Fruit fly (Drosophila melanogaster) whole organism, embryonic: ENCODE results near the gene CG17855.

Experiments
- Blimp-1 ChIP-seq: fragments of 200-800 bp; sonication (Bioruptor generic); optimal IDR thresholded peaks from 3 replicates; lab custom pipeline; 2018; ENCODE audit warnings: missing biosample characterization, missing genetic modification characterization, mild to moderate bottlenecking, moderate library complexity, missing genetic modification reagents
- CG11093 ChIP-seq: fragments of 200-800 bp; sonication (Bioruptor generic); IDR thresholded peaks from 3 replicates; pipeline ENCODE4 v1.3.6; 2022; ENCODE audit warnings: missing biosample characterization, missing genetic modification characterization
- CG14014 ChIP-seq: fragments of 200-800 bp; sonication (Bioruptor generic); IDR thresholded peaks from 2 replicates; pipeline ENCODE4 v1.3.6; 2022; ENCODE audit warnings: missing biosample characterization, missing genetic modification characterization
- CG14441 ChIP-seq: fragments of 200-800 bp; sonication (Bioruptor generic); IDR thresholded peaks from 2 replicates; pipeline ENCODE4 v1.3.6; 2022; ENCODE audit warnings: missing biosample characterization, missing genetic modification characterization
- CG17186 ChIP-seq: fragments of 200-800 bp; sonication (Bioruptor generic); optimal IDR thresholded peaks from 3 replicates; lab custom pipeline; 2017; ENCODE audit warnings: missing biosample characterization, missing genetic modification reagents, missing genetic modification characterization
- CG17361 ChIP-seq: fragments of 200-800 bp; sonication (Bioruptor generic); IDR thresholded peaks from 3 replicates; pipeline ENCODE4 v1.3.6; 2022; ENCODE audit warnings: missing biosample characterization, missing genetic modification characterization
- CG17385 ChIP-seq: fragments of 200-800 bp; sonication (Bioruptor generic); optimal IDR thresholded peaks from 3 replicates; lab custom pipeline; 2018; ENCODE audit warnings: missing biosample characterization, mild to moderate bottlenecking, missing genetic modification characterization
- CG17829 ChIP-seq: fragments of 200-800 bp; optimal IDR thresholded peaks from 2 replicates; lab custom pipeline; 2019; ENCODE audit warnings: missing biosample characterization, mild to moderate bottlenecking, missing genetic modification characterization, moderate library complexity
- CG18619 ChIP-seq: fragments of 200-800 bp; sonication (Bioruptor generic); optimal IDR thresholded peaks from 3 replicates; lab custom pipeline; 2017; ENCODE audit warnings: missing biosample characterization, mild to moderate bottlenecking, missing genetic modification characterization
- CG4360 ChIP-seq: fragments of 200-800 bp; sonication (Bioruptor generic); IDR thresholded peaks from 2 replicates; pipeline ENCODE4 v1.3.6; 2022; ENCODE audit warnings: missing biosample characterization, missing genetic modification characterization
- CG4404 ChIP-seq: fragments of 200-800 bp; sonication (Bioruptor generic); IDR thresholded peaks from 2 replicates; pipeline ENCODE4 v1.3.6; 2022; ENCODE audit warnings: missing biosample characterization, missing genetic modification characterization
- CG5953 ChIP-seq: fragments of 200-800 bp; sonication (Bioruptor generic); IDR thresholded peaks from 2 replicates; pipeline ENCODE4 v1.3.6; 2022; ENCODE audit warnings: missing biosample characterization, missing genetic modification characterization
- CG6791 ChIP-seq: fragments of 200-800 bp; sonication (Bioruptor generic); IDR thresholded peaks from 3 replicates; pipeline ENCODE4 v1.3.6; 2022; ENCODE audit warnings: missing biosample characterization, missing genetic modification characterization; ENCODE audit not compliant: partially characterized antibody
- CG7839 ChIP-seq: fragments of 200-800 bp; sonication (Bioruptor generic); optimal IDR thresholded peaks from 3 replicates; lab custom pipeline; 2018; ENCODE audit warnings: missing biosample characterization, mild to moderate bottlenecking, missing genetic modification characterization, moderate library complexity
- CG8290 ChIP-seq, 3 experiments: fragments of 200-800 bp; sonication (Bioruptor generic); optimal IDR thresholded peaks; 2 replicates each; lab custom pipeline; 2016 to 2019; ENCODE audit warnings: missing biosample characterization in 3 of 3, missing genetic modification characterization in 3 of 3, mild to moderate bottlenecking in 2 of 3, moderate library complexity in 1 of 3
- CG8924 ChIP-seq: fragments of 200-800 bp; optimal IDR thresholded peaks from 3 replicates; lab custom pipeline; 2019; ENCODE audit warnings: missing biosample characterization, mild to moderate bottlenecking, missing genetic modification characterization, moderate library complexity
- CG9817 ChIP-seq: fragments of 200-800 bp; sonication (Bioruptor generic); optimal IDR thresholded peaks from 2 replicates; lab custom pipeline; 2018; ENCODE audit warnings: missing biosample characterization, mild to moderate bottlenecking, missing genetic modification characterization, moderate library complexity
- CTCF ChIP-seq: fragments of 200-800 bp; sonication (Bioruptor generic); optimal IDR thresholded peaks from 2 replicates; lab custom pipeline; 2017; ENCODE audit warnings: missing biosample characterization, mild to moderate bottlenecking, missing genetic modification characterization, moderate library complexity
- Ets65A ChIP-seq: fragments of 200-800 bp; sonication (Bioruptor generic); peaks from one replicate; lab custom pipeline; 2016; ENCODE audit warnings: missing biosample characterization, missing genetic modification characterization
- H15 ChIP-seq: fragments of 200-800 bp; sonication (Bioruptor generic); IDR thresholded peaks from 3 replicates; pipeline ENCODE4 v1.3.6; 2022; ENCODE audit warnings: missing biosample characterization, missing genetic modification characterization
- Hsf ChIP-seq: fragments of 200-800 bp; sonication (Bioruptor generic); optimal IDR thresholded peaks from 3 replicates; lab custom pipeline; 2016; ENCODE audit warnings: missing biosample characterization, missing genetic modification characterization
- Med ChIP-seq: fragments of 200-800 bp; sonication (Bioruptor generic); peaks from one replicate; lab custom pipeline; 2016; ENCODE audit warnings: missing biosample characterization, missing genetic modification characterization, mild to moderate bottlenecking, inconsistent platforms, moderate library complexity
- NFAT ChIP-seq: fragments of 200-800 bp; sonication (Bioruptor generic); IDR thresholded peaks from 2 replicates; pipeline ENCODE4 v1.3.6; 2022; ENCODE audit warnings: missing biosample characterization, missing genetic modification characterization
- Nf-YB ChIP-seq: fragments of 200-800 bp; sonication (Bioruptor generic); optimal IDR thresholded peaks from 3 replicates; lab custom pipeline; 2019; ENCODE audit warnings: missing biosample characterization, mild to moderate bottlenecking, missing genetic modification characterization, moderate library complexity
- Oli ChIP-seq: fragments of 200-800 bp; sonication (Bioruptor generic); optimal IDR thresholded peaks from 2 replicates; lab custom pipeline; 2018; ENCODE audit warnings: missing biosample characterization, mild to moderate bottlenecking, missing genetic modification characterization, moderate library complexity
- Poxn ChIP-seq: fragments of 200-800 bp; sonication (Bioruptor generic); IDR thresholded peaks from 2 replicates; pipeline ENCODE4 v1.3.6; 2022; ENCODE audit warnings: missing biosample characterization, missing genetic modification characterization
- aop ChIP-seq: fragments of 200-800 bp; sonication (Bioruptor generic); IDR thresholded peaks from 2 replicates; pipeline ENCODE4 v1.3.6; 2022; ENCODE audit warnings: missing biosample characterization, missing genetic modification characterization
- cg ChIP-seq: fragments of 200-800 bp; sonication (Bioruptor generic); optimal IDR thresholded peaks from 3 replicates; lab custom pipeline; 2019; ENCODE audit warnings: missing biosample characterization, mild to moderate bottlenecking, missing genetic modification characterization, moderate library complexity
- ci ChIP-seq: fragments of 200-800 bp; sonication (Bioruptor generic); IDR thresholded peaks from 3 replicates; pipeline ENCODE4 v1.3.6; 2022; ENCODE audit warnings: missing biosample characterization, missing genetic modification characterization
- exex ChIP-seq: fragments of 200-800 bp; sonication (Bioruptor generic); optimal IDR thresholded peaks from 4 replicates; lab custom pipeline; 2018; ENCODE audit warnings: missing biosample characterization, mild to moderate bottlenecking, missing genetic modification characterization, moderate library complexity
- grn ChIP-seq: fragments of 200-800 bp; sonication (Bioruptor generic); optimal IDR thresholded peaks from 3 replicates; lab custom pipeline; 2017; ENCODE audit warnings: missing biosample characterization, missing genetic modification characterization
- gt ChIP-seq: fragments of 200-800 bp; sonication (Bioruptor generic); IDR thresholded peaks from 2 replicates; pipeline ENCODE4 v1.3.6; 2022; ENCODE audit warnings: missing biosample characterization, missing genetic modification characterization
- jing ChIP-seq: fragments of 200-800 bp; sonication (Bioruptor generic); optimal IDR thresholded peaks from 2 replicates; lab custom pipeline; 2018; ENCODE audit warnings: missing biosample characterization, mild to moderate bottlenecking, missing genetic modification characterization
- knrl ChIP-seq: fragments of 200-800 bp; sonication (Bioruptor generic); IDR thresholded peaks from 3 replicates; pipeline ENCODE4 v1.3.6; 2022; ENCODE audit warnings: missing biosample characterization, missing genetic modification characterization; ENCODE audit not compliant: partially characterized antibody
- nerfin-2 ChIP-seq: fragments of 200-800 bp; sonication (Bioruptor generic); IDR thresholded peaks from 2 replicates; pipeline ENCODE4 v1.3.6; 2022; ENCODE audit warnings: missing biosample characterization, missing genetic modification characterization; ENCODE audit not compliant: partially characterized antibody
- odd ChIP-seq: fragments of 200-800 bp; sonication (Bioruptor generic); optimal IDR thresholded peaks from 2 replicates; lab custom pipeline; 2017; ENCODE audit warnings: missing biosample characterization, mild to moderate bottlenecking, missing genetic modification characterization
- otp ChIP-seq: fragments of 200-800 bp; sonication (Bioruptor generic); IDR thresholded peaks from 3 replicates; pipeline ENCODE4, ENCODE4 v1.3.6; 2022; ENCODE audit warnings: missing biosample characterization, missing genetic modification characterization
- peb ChIP-seq: fragments of 200-800 bp; sonication (Bioruptor generic); IDR thresholded peaks from 2 replicates; pipeline ENCODE4 v1.3.6; 2022; ENCODE audit warnings: missing biosample characterization, missing genetic modification characterization
- sens ChIP-seq: fragments of 200-800 bp; sonication (Bioruptor generic); peaks from one replicate; lab custom pipeline; 2016; ENCODE audit warnings: missing biosample characterization, missing genetic modification characterization
- sob ChIP-seq: fragments of 200-800 bp; sonication (Bioruptor generic); IDR thresholded peaks from 2 replicates; pipeline ENCODE4 v1.3.6; 2022; ENCODE audit warnings: missing biosample characterization, missing genetic modification characterization
- ssp ChIP-seq: fragments of 200-800 bp; sonication (Bioruptor generic); IDR thresholded peaks from 2 replicates; pipeline ENCODE4 v1.3.6; 2022; ENCODE audit warnings: missing biosample characterization, missing genetic modification characterization
- stwl ChIP-seq: fragments of 200-800 bp; sonication (Bioruptor generic); optimal IDR thresholded peaks from 3 replicates; lab custom pipeline; 2018; ENCODE audit warnings: missing biosample characterization, mild to moderate bottlenecking, missing genetic modification characterization, moderate library complexity
- tin ChIP-seq: fragments of 200-800 bp; sonication (Bioruptor generic); optimal IDR thresholded peaks from 3 replicates; lab custom pipeline; 2016; ENCODE audit warnings: missing biosample characterization, missing genetic modification characterization

CG17855 gene

DNA sequence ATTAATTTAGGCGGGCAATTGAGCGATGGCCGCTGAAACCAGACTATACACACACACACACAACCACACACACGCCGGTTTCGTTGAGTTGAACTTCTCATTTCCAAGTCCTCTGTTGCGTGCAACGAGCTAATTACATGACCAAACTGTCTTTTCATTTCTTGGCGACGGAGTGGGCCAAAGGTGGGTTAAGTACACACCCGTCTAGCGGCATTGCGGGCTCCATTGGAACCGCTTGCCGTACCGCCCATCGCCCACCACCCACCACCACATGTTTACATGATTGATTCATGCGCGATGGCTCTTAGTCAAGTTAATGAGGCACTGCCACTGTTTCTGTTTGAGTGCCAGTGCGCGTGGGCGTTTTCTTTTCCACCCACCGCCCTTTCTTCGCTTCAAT lies 29.9 kb upstream of the CG17855 start (continued):
- TF ChIP-seq CG18619 (GFP tag; lab: Kevin White, UChicago) (no peak), ssp (GFP tag; lab: Robert Waterston, UW) (no peak), Hsf (no peak)

DNA sequence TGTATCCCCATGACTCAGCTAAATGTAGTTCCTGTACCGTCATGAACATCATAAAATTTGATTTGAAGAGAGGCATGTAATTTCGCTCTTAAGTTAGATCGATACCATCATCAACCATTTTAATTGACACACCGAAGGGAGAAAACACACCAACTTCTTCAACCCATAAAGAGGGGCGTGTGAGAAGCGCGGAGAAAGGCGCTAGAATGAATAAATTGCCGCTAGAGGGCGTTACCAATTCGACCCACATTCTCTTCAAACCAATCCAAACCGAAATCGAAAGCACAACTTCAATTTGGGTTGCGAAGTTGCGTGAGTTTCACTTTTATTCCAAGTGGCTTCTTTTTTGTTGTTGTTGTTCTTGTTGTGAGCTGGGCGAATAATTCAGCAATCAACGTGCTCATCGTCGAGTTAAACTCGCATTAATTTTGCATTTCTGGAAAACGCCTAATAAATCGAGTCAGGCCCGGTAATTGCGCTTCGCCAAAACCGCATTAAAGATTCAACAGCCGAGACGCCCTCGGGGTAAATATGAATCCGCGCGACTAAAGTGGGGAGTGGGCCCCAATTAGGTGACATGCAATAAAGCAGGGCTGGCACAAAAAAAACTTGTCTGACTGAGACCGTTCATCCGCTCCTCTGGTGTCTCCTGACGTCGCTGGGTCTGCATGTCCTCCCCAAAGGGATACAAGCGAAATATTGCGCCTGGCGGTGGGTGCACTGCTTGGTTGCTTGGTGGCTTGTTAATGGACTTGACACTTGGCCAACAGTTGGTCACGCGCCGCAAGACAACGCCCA lies 27.7 kb upstream of the CG17855 start:
- TF ChIP-seq H15 (GFP tag; lab: Robert Waterston, UW) (no peak), Blimp-1 (peak; percentile 70), CTCF (peak; percentile 86), CG4360 (GFP tag; lab: Robert Waterston, UW) (0 out of 2 replicates have a peak, but pooled peaks have one; percentile 13), Ets65A (GFP tag; lab: Kevin White, UChicago) (peak; percentile 86), CG8290 (GFP tag; optimal IDR thresholded peaks at IDR 0.05; lab: Kevin White, UChicago) (peak; percentile 67), CG8290 (tag; optimal IDR thresholded peaks at IDR 0.05; lab: Kevin White, UChicago) (no peak), CG6791 (GFP tag; lab: Robert Waterston, UW) (peak; percentile 33; the same call in 1 of the 3 replicates), gt (GFP tag; lab: Robert Waterston, UW) (no peak), tin (GFP tag; lab: Kevin White, UChicago) (no peak), stwl (tag; lab: Kevin White, UChicago) (peak; percentile 13), CG5953 (GFP tag; lab: Robert Waterston, UW) (0 out of 2 replicates have a peak, but pooled peaks have one; percentile 13), CG17829 (tag; lab: Kevin White, UChicago) (peak; percentile 99), Med (GFP tag; lab: Kevin White, UChicago) (peak; percentile 46), ci (GFP tag; lab: Robert Waterston, UW) (0 out of 3 replicates have a peak, but pooled peaks have one; percentile 43)

DNA sequence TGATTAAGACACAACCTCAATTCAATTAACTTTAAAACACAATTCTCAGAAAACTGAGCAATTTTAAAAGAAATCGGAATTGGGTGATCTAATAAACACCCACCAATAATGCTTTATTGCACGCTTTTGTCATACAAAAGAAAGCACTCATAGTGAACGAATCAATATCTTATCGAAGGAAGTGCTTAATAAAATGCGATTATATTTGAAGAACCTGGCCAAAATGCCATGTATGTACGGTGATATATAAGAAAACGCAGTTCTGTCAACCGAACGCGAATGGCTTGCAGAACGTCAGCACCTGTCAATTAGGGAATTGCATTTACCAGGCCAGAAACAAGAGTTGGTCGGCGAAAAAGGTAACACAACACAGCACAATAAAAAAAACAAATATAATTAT lies 26.6 kb upstream of the CG17855 start:
- TF ChIP-seq sens (GFP tag; lab: Kevin White, UChicago), result peak; percentile 25
- TF ChIP-seq exex (tag; lab: Kevin White, UChicago), result peak; percentile 44
- TF ChIP-seq CG17385 (GFP tag; lab: Kevin White, UChicago), result no peak
- TF ChIP-seq, all 482 proteins: peak for 2

DNA sequence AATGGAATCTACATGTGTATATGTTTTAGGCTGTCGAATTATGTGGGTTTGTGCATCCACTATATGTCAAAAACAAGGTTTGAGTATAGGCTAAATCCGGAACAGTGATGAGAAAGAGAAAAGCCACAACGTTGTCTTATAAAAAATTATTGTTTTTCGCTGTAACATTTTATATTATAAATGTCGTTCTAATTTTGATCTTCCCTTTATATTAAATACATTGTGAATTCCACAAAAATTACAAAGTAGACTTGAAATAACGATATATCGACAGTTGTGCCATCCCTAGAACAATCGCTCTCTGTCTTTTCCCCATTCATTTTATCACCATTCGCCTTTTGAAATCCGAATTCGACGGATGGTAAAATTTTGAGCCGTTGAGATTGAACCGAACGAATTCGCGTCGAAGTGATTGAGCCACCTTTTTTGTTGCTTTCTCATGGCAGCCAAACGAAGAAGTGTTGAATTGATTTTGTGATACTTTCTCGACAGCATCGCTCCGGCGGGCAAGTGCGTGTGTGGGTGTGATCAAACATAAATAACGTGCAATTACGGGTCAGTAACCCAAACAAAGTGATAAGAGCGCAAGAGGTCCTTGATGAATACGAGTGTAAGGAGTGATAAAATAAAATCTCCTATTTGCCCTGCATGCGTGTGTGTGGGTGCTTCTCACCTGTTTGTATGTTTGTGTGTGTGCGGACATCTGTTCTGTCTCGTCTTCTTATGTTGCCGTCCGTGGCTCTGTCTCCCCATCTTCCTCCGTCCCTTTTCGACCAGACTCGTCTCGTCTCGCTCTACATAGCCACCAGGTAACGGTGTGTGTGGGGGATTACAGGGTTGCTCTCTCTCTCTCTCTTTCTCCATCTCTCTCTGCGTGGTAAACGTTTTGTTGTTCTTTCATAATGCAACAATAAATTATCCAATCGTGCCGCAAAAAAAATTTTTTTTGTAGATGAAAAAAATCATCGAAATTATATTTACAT lies 19.1 kb upstream of the CG17855 start, which contains the start of gene Oatp30B:
Gene Oatp30B, plus strand, starts transcription at position 325 of the 983 bp plus-strand sequence.
- TF ChIP-seq CG11093 (GFP tag; lab: Robert Waterston, UW) (peak; percentile 93), CG9817 (peak; percentile 98), knrl (GFP tag; lab: Robert Waterston, UW) (peak; percentile 98), Nf-YB (GFP tag; lab: Kevin White, UChicago) (peak; percentile 85), Oli (tag; lab: Kevin White, UChicago) (peak; percentile 94), CG14014 (peak; percentile 97), CG4404 (GFP tag; lab: Robert Waterston, UW) (peak; percentile 98), CG17361 (GFP tag; lab: Robert Waterston, UW) (peak; percentile 96), odd (peak; percentile 87), grn (GFP tag; lab: Kevin White, UChicago) (peak; percentile 80), CG14441 (GFP tag; lab: Robert Waterston, UW) (peak; percentile 97), otp (peak; percentile 97), CG8924 (peak; percentile 97), NFAT (GFP tag; lab: Robert Waterston, UW) (peak; percentile 97), sob (GFP tag; lab: Robert Waterston, UW) (peak; percentile 99), peb (GFP tag; lab: Robert Waterston, UW) (peak; percentile 93), CG17186 (GFP tag; lab: Kevin White, UChicago) (peak; percentile 72), aop (peak; percentile 81), nerfin-2 (GFP tag; lab: Robert Waterston, UW) (peak; percentile 87), Poxn (GFP tag; lab: Robert Waterston, UW) (peak; percentile 85), jing (GFP tag; lab: Kevin White, UChicago) (peak; percentile 89), cg (GFP tag; lab: Kevin White, UChicago) (peak; percentile 89), CG7839 (tag; lab: Kevin White, UChicago) (peak; percentile 96)
